Fruit fly (Drosophila melanogaster): ENCODE results near the gene CG42728.

The CG42728 gene

DNA sequence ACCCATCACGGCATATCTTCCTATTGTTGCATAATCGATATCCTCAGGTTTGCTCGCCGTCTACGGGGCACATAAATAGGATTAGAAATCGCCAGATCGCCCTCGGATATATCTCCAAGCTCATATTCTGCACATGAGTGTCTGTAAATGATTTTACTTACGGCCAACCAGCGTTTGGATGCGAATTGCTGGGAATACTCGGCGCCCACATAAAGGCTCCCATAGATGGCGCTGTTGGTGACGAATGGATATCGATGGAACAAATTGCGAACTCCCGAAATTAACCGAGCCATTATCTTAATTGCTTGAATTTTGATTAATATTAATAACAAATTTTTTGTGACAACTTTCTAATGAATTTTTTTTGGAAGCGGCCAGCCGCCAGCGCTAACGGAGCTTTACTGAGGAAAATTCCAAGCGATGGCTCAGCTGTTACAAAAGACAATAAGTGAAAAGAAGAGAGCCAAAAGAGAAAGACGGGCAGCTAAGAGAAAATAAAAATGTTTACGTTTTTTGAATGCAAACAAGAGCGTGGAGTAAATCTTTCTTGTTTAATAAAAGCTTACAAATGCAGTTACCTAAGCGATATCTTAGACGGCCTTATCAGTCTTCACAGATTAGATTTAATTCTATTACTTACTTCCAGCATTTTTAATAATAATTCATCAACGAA lies 33.3 kb downstream of the CG42728 start:
- TF ChIP-seq usp (GFP tag; optimal IDR thresholded peaks at IDR 0.05) (no peak), rgr (GFP tag; optimal IDR thresholded peaks at IDR 0.05) (no peak), sage (GFP tag; optimal IDR thresholded peaks at IDR 0.05) (no peak), lola (GFP tag; optimal IDR thresholded peaks at IDR 0.05) (no peak), Dfd (GFP tag; optimal IDR thresholded peaks at IDR 0.05) (no peak), Vsx2 (GFP tag; optimal IDR thresholded peaks at IDR 0.05; ENCODE audit: partially characterized antibody) (no peak), Abd-B (GFP tag; optimal IDR thresholded peaks at IDR 0.05) (no peak), Hnf4 (GFP tag; optimal IDR thresholded peaks at IDR 0.05) (no peak), pan (optimal IDR thresholded peaks at IDR 0.05) (no peak), OdsH (GFP tag; optimal IDR thresholded peaks at IDR 0.05) (no peak), tai (GFP tag; optimal IDR thresholded peaks at IDR 0.05) (no peak), Dif (GFP tag; optimal IDR thresholded peaks at IDR 0.05; ENCODE audit: partially characterized antibody) (no peak), Mio (GFP tag; optimal IDR thresholded peaks at IDR 0.05) (no peak), brk (GFP tag; optimal IDR thresholded peaks at IDR 0.05) (no peak)

DNA sequence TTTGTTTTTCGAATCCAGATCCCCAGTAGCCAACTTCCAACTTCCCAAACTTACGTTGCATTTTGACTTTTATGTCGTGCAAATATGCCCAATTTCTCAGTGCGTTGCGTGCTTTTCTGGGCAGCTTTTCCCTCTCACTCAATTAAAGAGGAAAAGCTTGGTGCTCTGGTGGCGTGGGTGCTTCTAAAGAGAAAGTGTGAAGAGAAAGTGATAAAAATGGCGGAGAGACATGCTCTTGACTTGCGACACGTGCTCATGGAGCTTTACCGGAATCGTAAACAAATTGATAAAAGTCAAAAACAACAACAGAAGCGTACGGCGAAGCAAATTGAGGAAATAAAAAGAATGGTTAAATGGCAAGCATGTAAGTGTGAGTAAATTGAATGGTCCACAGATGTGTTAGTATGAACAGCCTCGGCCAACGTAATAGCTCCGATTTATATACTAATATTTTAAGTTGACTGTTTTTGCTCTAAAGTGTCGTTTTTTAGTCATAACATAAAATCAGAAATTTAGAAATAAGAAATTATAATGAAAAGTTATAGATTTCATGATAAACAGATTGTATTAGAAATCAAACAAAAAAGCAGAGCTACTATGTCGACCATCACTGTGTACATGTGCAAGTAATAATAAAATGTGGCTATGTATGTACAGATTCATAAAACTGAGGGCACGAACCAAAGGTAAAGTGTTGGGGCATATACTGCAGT lies 34.0 kb downstream of the CG42728 start:
- peak; percentile 80 for TF ChIP-seq Vsx2 (GFP tag; optimal IDR thresholded peaks at IDR 0.05; ENCODE audit: partially characterized antibody)
- peak; percentile 56 for TF ChIP-seq Dif (GFP tag; optimal IDR thresholded peaks at IDR 0.05; ENCODE audit: partially characterized antibody)
- no peak for TF ChIP-seq dsf (GFP tag; optimal IDR thresholded peaks at IDR 0.05; ENCODE audit: borderline replicate concordance)
- peak in 1 of 2 experiments; percentile 30 for TF ChIP-seq dl (GFP tag; optimal IDR thresholded peaks at IDR 0.05; ENCODE audit: insufficient read depth in 1 of 2, partially characterized antibody in 2 of 2)

DNA sequence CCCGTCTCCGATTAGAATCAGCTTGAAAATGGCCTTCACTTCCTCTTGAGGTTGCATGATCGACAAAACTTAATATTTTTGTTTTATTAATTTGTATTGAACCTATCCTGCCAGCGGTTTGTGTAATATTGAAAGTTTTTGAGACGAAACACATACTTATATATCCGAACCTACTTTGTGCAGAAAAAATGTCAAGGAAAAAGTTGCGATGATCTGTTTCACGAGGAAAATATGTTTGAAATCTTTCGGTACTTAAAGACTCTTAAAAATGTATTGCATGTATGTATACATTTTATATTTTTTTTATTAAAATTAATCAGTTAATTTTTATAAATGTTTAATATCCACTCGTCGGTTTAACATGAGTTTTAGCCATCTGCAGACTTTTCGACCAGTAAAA lies 42.7 kb downstream of the CG42728 start, which contains the start of gene Ran-like:
Gene Ran-like, minus strand, starts transcription at position 101 of the 400 bp plus-strand sequence.
- TF ChIP-seq Mio (GFP tag; optimal IDR thresholded peaks at IDR 0.05) (no peak), N (GFP tag; optimal IDR thresholded peaks at IDR 0.05) (no peak), brk (GFP tag; optimal IDR thresholded peaks at IDR 0.05) (no peak), jim (GFP tag; optimal IDR thresholded peaks at IDR 0.05) (no peak), dsf (GFP tag; optimal IDR thresholded peaks at IDR 0.05; ENCODE audit: borderline replicate concordance) (no peak), Dif (GFP tag; optimal IDR thresholded peaks at IDR 0.05; ENCODE audit: partially characterized antibody) (no peak)

Measured in whole organism, wandering third instar larva.